Worm (Caenorhabditis elegans): ENCODE data around the gene unc-1.

DNA sequence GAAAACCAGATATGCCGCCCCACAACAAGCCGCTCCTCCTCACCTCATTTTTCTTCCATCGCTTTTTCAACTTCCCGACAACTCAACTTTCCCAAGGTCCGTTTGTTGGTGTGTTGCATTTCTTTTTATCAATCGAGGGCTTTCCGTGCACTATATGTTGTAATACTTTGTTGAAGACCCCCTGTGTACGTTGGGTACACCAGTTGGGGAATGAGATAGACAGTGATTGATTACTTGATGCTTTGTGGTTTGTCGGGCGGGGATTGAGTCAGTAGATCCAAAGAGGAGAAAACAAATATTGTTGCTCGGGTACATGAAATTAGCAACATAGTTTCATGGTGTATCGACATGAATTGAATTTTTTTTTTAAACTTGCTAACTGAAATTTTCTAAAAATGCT is 46.6 kb upstream of the unc-1 start:
- TF ChIP-seq F39B2.1 (GFP tag; IDR thresholded peaks at IDR 0.05) (no peak), unc-62 (GFP tag; optimal IDR thresholded peaks at IDR 0.05) (no peak), C17E4.6 (GFP tag; IDR thresholded peaks at IDR 0.05) (no peak), F52B5.7 (tag; optimal IDR thresholded peaks at IDR 0.05) (no peak), mes-4 (tag; optimal IDR thresholded peaks at IDR 0.05) (no peak), pha-4 (tag; optimal IDR thresholded peaks at IDR 0.05) (no peak), lsy-27 (tag; optimal IDR thresholded peaks at IDR 0.05; ENCODE audit: borderline replicate concordance, insufficient read depth) (no peak), egl-44 (GFP tag; IDR thresholded peaks at IDR 0.05) (no peak), B0336.3 (GFP tag; IDR thresholded peaks at IDR 0.05) (no peak), ceh-79 (tag; optimal IDR thresholded peaks at IDR 0.05) (no peak), sdz-38 (tag; optimal IDR thresholded peaks at IDR 0.05) (no peak)

Measured in whole organism, young adult.